Fruit fly (Drosophila melanogaster) whole organism, prepupa: ENCODE results near the gene Psn.
A peak's percentile ranks its signal among the peaks of the same experiment; 100 is the strongest.

Source experiments
- Blimp-1 ChIP-seq: fragments of 200-800 bp; sonication (Bioruptor generic); optimal IDR thresholded peaks from 3 replicates; lab custom pipeline; 2017; ENCODE audit warnings: missing biosample characterization, missing genetic modification characterization, mild to moderate bottlenecking, moderate library complexity, missing genetic modification reagents
- CG10631 ChIP-seq: fragments of 200-800 bp; sonication (Bioruptor generic); optimal IDR thresholded peaks from 2 replicates; lab custom pipeline; 2016; ENCODE audit warnings: missing biosample characterization, missing genetic modification characterization
- CG11902 ChIP-seq: fragments of 200-800 bp; sonication (Bioruptor generic); optimal IDR thresholded peaks from 3 replicates; lab custom pipeline; 2016; ENCODE audit warnings: missing biosample characterization, missing genetic modification characterization
- CG1621 ChIP-seq: fragments of 200-800 bp; sonication (Bioruptor generic); optimal IDR thresholded peaks from 3 replicates; lab custom pipeline; 2018; ENCODE audit warnings: missing biosample characterization, mild to moderate bottlenecking, missing genetic modification characterization
- CG16779 ChIP-seq: fragments of 200-800 bp; sonication (Bioruptor generic); optimal IDR thresholded peaks from 3 replicates; lab custom pipeline; 2017; ENCODE audit warnings: missing biosample characterization, mild to moderate bottlenecking, missing genetic modification characterization
- CG3032 ChIP-seq: fragments of 200-800 bp; optimal IDR thresholded peaks from 2 replicates; lab custom pipeline; 2019; ENCODE audit warnings: missing biosample characterization, mild to moderate bottlenecking, missing genetic modification characterization, moderate library complexity
- CG31627 ChIP-seq: fragments of 200-800 bp; sonication (Bioruptor generic); optimal IDR thresholded peaks from 3 replicates; lab custom pipeline; 2016; ENCODE audit warnings: missing biosample characterization, missing genetic modification characterization
- CG34406 ChIP-seq: fragments of 200-800 bp; sonication (Bioruptor generic); optimal IDR thresholded peaks from 3 replicates; lab custom pipeline; 2016; ENCODE audit warnings: missing biosample characterization, missing genetic modification characterization
- CG3919 ChIP-seq: fragments of 200-800 bp; sonication (Bioruptor generic); optimal IDR thresholded peaks from 3 replicates; lab custom pipeline; 2016; ENCODE audit warnings: missing biosample characterization, missing genetic modification characterization
- CG4318 ChIP-seq: fragments of 200-800 bp; sonication (Bioruptor generic); optimal IDR thresholded peaks from 3 replicates; lab custom pipeline; 2017; ENCODE audit warnings: missing biosample characterization, mild to moderate bottlenecking, missing genetic modification characterization
- CG6163 ChIP-seq: fragments of 200-800 bp; sonication (Bioruptor generic); IDR thresholded peaks from 3 replicates; pipeline ENCODE4 v1.3.6; 2022; ENCODE audit warnings: missing biosample characterization, missing genetic modification characterization
- CG6276 ChIP-seq: fragments of 200-800 bp; sonication (Bioruptor generic); optimal IDR thresholded peaks from 2 replicates; lab custom pipeline; 2017; ENCODE audit warnings: missing biosample characterization, mild to moderate bottlenecking, missing genetic modification characterization
- CG6792 ChIP-seq: fragments of 200-800 bp; sonication (Bioruptor generic); optimal IDR thresholded peaks from 3 replicates; lab custom pipeline; 2016; ENCODE audit warnings: missing biosample characterization, missing genetic modification characterization
- CG7368 ChIP-seq: fragments of 200-800 bp; sonication (Bioruptor generic); optimal IDR thresholded peaks from 3 replicates; lab custom pipeline; 2016; ENCODE audit warnings: missing biosample characterization, missing genetic modification characterization
- CG8119 ChIP-seq: fragments of 200-800 bp; sonication (Bioruptor generic); IDR thresholded peaks from 3 replicates; pipeline ENCODE4 v1.3.6; 2022; ENCODE audit warnings: missing biosample characterization, missing genetic modification characterization
- CG8319 ChIP-seq: fragments of 200-800 bp; sonication (Bioruptor generic); optimal IDR thresholded peaks from 3 replicates; lab custom pipeline; 2016; ENCODE audit warnings: missing biosample characterization, missing genetic modification characterization
- CG8632 ChIP-seq: fragments of 200-800 bp; sonication (Bioruptor generic); optimal IDR thresholded peaks from 3 replicates; lab custom pipeline; 2016; ENCODE audit warnings: missing biosample characterization, missing genetic modification characterization
- Eip75B ChIP-seq: fragments of 200-800 bp; sonication (Bioruptor generic); optimal IDR thresholded peaks from 3 replicates; lab custom pipeline; 2016; ENCODE audit warnings: missing biosample characterization, missing genetic modification characterization
- Eip93F ChIP-seq: fragments of 200-800 bp; sonication (Bioruptor generic); optimal IDR thresholded peaks from 2 replicates; lab custom pipeline; 2016; ENCODE audit warnings: missing biosample characterization, mild to moderate bottlenecking, missing genetic modification characterization
- Ets21C ChIP-seq: fragments of 200-800 bp; sonication (Bioruptor generic); optimal IDR thresholded peaks from 3 replicates; lab custom pipeline; 2016; ENCODE audit warnings: missing biosample characterization, missing genetic modification characterization
- Ets96B ChIP-seq: fragments of 200-800 bp; optimal IDR thresholded peaks from 2 replicates; lab custom pipeline; 2019; ENCODE audit warnings: missing biosample characterization, mild to moderate bottlenecking, missing genetic modification characterization, moderate library complexity
- Gug ChIP-seq: fragments of 200-800 bp; sonication (Bioruptor generic); IDR thresholded peaks from 2 replicates; pipeline ENCODE4 v1.3.6; 2022; ENCODE audit warnings: missing biosample characterization, missing genetic modification characterization
- Hr38 ChIP-seq: sonication (Bioruptor generic); optimal IDR thresholded peaks from 2 replicates; lab custom pipeline; 2016; ENCODE audit warnings: missing biosample characterization, missing genetic modification characterization
- Lpt ChIP-seq: fragments of 200-800 bp; sonication (Bioruptor generic); optimal IDR thresholded peaks from 3 replicates; lab custom pipeline; 2016; ENCODE audit warnings: missing biosample characterization, missing genetic modification characterization
- Met ChIP-seq: fragments of 200-800 bp; sonication (Bioruptor generic); optimal IDR thresholded peaks from 3 replicates; lab custom pipeline; 2016; ENCODE audit warnings: missing biosample characterization, missing genetic modification characterization
- OdsH ChIP-seq: fragments of 200-800 bp; sonication (Bioruptor generic); optimal IDR thresholded peaks from 3 replicates; lab custom pipeline; 2016; ENCODE audit warnings: missing biosample characterization, missing genetic modification characterization
- Smox ChIP-seq: fragments of 200-800 bp; sonication (Bioruptor generic); optimal IDR thresholded peaks from 3 replicates; lab custom pipeline; 2016; ENCODE audit warnings: missing biosample characterization, missing genetic modification characterization
- Sox102F ChIP-seq: fragments of 200-800 bp; sonication (Bioruptor generic); optimal IDR thresholded peaks from 2 replicates; lab custom pipeline; 2016; ENCODE audit warnings: missing biosample characterization, mild to moderate bottlenecking, missing genetic modification characterization
- Sox14 ChIP-seq: fragments of 200-800 bp; sonication (Bioruptor generic); optimal IDR thresholded peaks from 3 replicates; lab custom pipeline; 2016; ENCODE audit warnings: missing biosample characterization, missing genetic modification characterization
- Sox15 ChIP-seq: fragments of 200-800 bp; sonication (Bioruptor generic); optimal IDR thresholded peaks from 3 replicates; lab custom pipeline; 2016; ENCODE audit warnings: missing biosample characterization, missing genetic modification characterization
- acj6 ChIP-seq: fragments of 200-800 bp; sonication (Bioruptor generic); optimal IDR thresholded peaks from 3 replicates; lab custom pipeline; 2016; ENCODE audit warnings: missing biosample characterization, missing genetic modification characterization
- cyc ChIP-seq: fragments of 200-800 bp; sonication (Bioruptor generic); optimal IDR thresholded peaks from 3 replicates; lab custom pipeline; 2016; ENCODE audit warnings: missing biosample characterization, missing genetic modification characterization
- dsx ChIP-seq: fragments of 200-800 bp; optimal IDR thresholded peaks from 3 replicates; lab custom pipeline; 2019; ENCODE audit warnings: missing biosample characterization, mild to moderate bottlenecking, missing genetic modification characterization, moderate library complexity; ENCODE audit not compliant: poor library complexity, severe bottlenecking
- eg ChIP-seq: fragments of 200-800 bp; sonication (Bioruptor generic); IDR thresholded peaks from 3 replicates; pipeline ENCODE4 v1.3.6; 2022; ENCODE audit warnings: missing biosample characterization, missing genetic modification characterization
- fd59A ChIP-seq: fragments of 200-800 bp; sonication (Bioruptor generic); optimal IDR thresholded peaks from 2 replicates; lab custom pipeline; 2017; ENCODE audit warnings: missing biosample characterization, mild to moderate bottlenecking, missing genetic modification characterization, missing genetic modification reagents
- fkh ChIP-seq: fragments of 200-800 bp; sonication (Bioruptor generic); optimal IDR thresholded peaks from 3 replicates; lab custom pipeline; 2017; ENCODE audit warnings: missing biosample characterization, mild to moderate bottlenecking, missing genetic modification characterization, moderate library complexity
- lz ChIP-seq: fragments of 200-800 bp; sonication (Bioruptor generic); optimal IDR thresholded peaks from 3 replicates; lab custom pipeline; 2016; ENCODE audit warnings: missing biosample characterization, missing genetic modification characterization
- pdm3 ChIP-seq: fragments of 200-800 bp; sonication (Bioruptor generic); optimal IDR thresholded peaks from 3 replicates; lab custom pipeline; 2016; ENCODE audit warnings: missing biosample characterization, missing genetic modification characterization
- salr ChIP-seq, 2 experiments: fragments of 200-800 bp; sonication (Bioruptor generic); optimal IDR thresholded peaks; 3 replicates each; lab custom pipeline; 2016 to 2018; ENCODE audit warnings: missing biosample characterization in 2 of 2, missing genetic modification characterization in 2 of 2, mild to moderate bottlenecking in 1 of 2
- spab ChIP-seq: fragments of 200-800 bp; sonication (Bioruptor generic); optimal IDR thresholded peaks from 2 replicates; lab custom pipeline; 2017; ENCODE audit warnings: missing biosample characterization, mild to moderate bottlenecking, missing genetic modification characterization, missing genetic modification reagents
- svp ChIP-seq: fragments of 200-800 bp; sonication (Bioruptor generic); peaks from one replicate; lab custom pipeline; 2016; ENCODE audit warnings: missing biosample characterization, missing genetic modification characterization
- topi ChIP-seq: fragments of 200-800 bp; sonication (Bioruptor generic); optimal IDR thresholded peaks from 3 replicates; lab custom pipeline; 2016; ENCODE audit warnings: missing biosample characterization, missing genetic modification characterization
- vri ChIP-seq: fragments of 200-800 bp; sonication (Bioruptor generic); optimal IDR thresholded peaks from 3 replicates; lab custom pipeline; 2016; ENCODE audit warnings: missing biosample characterization, mild to moderate bottlenecking, missing genetic modification characterization

Psn gene

dm6 chr3L:20473021-20473799, 40.9 kb downstream of the Psn start, which contains the start of the genes CG32428 and CG5969 (continued):
- TF ChIP-seq Blimp-1 (GFP tag; lab: Kevin White, UChicago): peak; percentile 46
- peak; percentile 64 for TF ChIP-seq Sox14 (GFP tag; lab: Kevin White, UChicago)
- TF ChIP-seq CG8119 (GFP tag; lab: Robert Waterston, UW): no peak; the same call in 2 of the 3 replicates
- peak; percentile 27 to 52 for TF ChIP-seq salr (GFP tag; optimal IDR thresholded peaks at IDR 0.05; lab: Kevin White, UChicago)
- peak; percentile 71 for TF ChIP-seq OdsH
- peak; percentile 90 for TF ChIP-seq eg (GFP tag; lab: Robert Waterston, UW)
- peak; percentile 11 for TF ChIP-seq CG1621 (tag; lab: Kevin White, UChicago)
- peak; percentile 47 for TF ChIP-seq Sox102F (GFP tag; lab: Kevin White, UChicago)
- peak; percentile 88 for TF ChIP-seq CG6163 (GFP tag; lab: Robert Waterston, UW)
- TF ChIP-seq CG3032 (tag; lab: Kevin White, UChicago): peak; percentile 84
- peak; percentile 45 for TF ChIP-seq lz
- peak; percentile 61 for TF ChIP-seq CG7368 (GFP tag; lab: Kevin White, UChicago)
- peak; percentile 34 for TF ChIP-seq Ets21C (GFP tag; lab: Kevin White, UChicago)
- TF ChIP-seq CG31627 (GFP tag; lab: Kevin White, UChicago): peak; percentile 47
- peak; percentile 75 for TF ChIP-seq CG8632 (GFP tag; lab: Kevin White, UChicago)
- peak; percentile 73 for TF ChIP-seq acj6 (GFP tag; lab: Kevin White, UChicago)
- TF ChIP-seq Hr38: no peak
- peak; percentile 79 for TF ChIP-seq CG10631 (GFP tag; lab: Kevin White, UChicago)
- TF ChIP-seq CG16779 (tag; lab: Kevin White, UChicago): peak; percentile 42
- TF ChIP-seq CG4318: peak; percentile 68
- TF ChIP-seq CG6792 (GFP tag; lab: Kevin White, UChicago): peak; percentile 60
- TF ChIP-seq Sox15 (GFP tag; lab: Kevin White, UChicago): peak; percentile 55
- TF ChIP-seq vri (GFP tag; lab: Kevin White, UChicago): peak; percentile 65
- TF ChIP-seq Eip93F (GFP tag; lab: Kevin White, UChicago): peak; percentile 64
- peak; percentile 28 for TF ChIP-seq CG8319 (GFP tag; lab: Kevin White, UChicago)
- peak; percentile 80 for TF ChIP-seq CG34406 (GFP tag; lab: Kevin White, UChicago)
- peak; percentile 56 for TF ChIP-seq CG6276 (GFP tag; lab: Kevin White, UChicago)
- TF ChIP-seq topi (GFP tag; lab: Kevin White, UChicago): peak; percentile 16
- TF ChIP-seq fkh (GFP tag; lab: Kevin White, UChicago): peak; percentile 61
- TF ChIP-seq CG3919: peak; percentile 74

dm6 chr3L:20474197-20474788, 42.0 kb downstream of the Psn start, which contains the start of gene isoQC:
isoQC (plus strand) TSS chr3L:20474466.
- TF ChIP-seq vri (GFP tag; lab: Kevin White, UChicago) (peak; percentile 52), Eip75B (no peak)

- no peak for TF ChIP-seq CG6163 (GFP tag; lab: Robert Waterston, UW)
- peak; percentile 81 for TF ChIP-seq Ets96B (tag; lab: Kevin White, UChicago)
- TF ChIP-seq CG11902 (GFP tag; lab: Kevin White, UChicago): peak; percentile 72
- TF ChIP-seq dsx (GFP tag; lab: Kevin White, UChicago): peak; percentile 77
- peak; percentile 83 for TF ChIP-seq CG6276 (GFP tag; lab: Kevin White, UChicago)
- peak; percentile 74 for TF ChIP-seq vri (GFP tag; lab: Kevin White, UChicago)
- TF ChIP-seq CG8119 (GFP tag; lab: Robert Waterston, UW): no peak
- peak; percentile 88 for TF ChIP-seq CG10631 (GFP tag; lab: Kevin White, UChicago)
- peak; percentile 84 for TF ChIP-seq Met (GFP tag; lab: Kevin White, UChicago)
- peak; percentile 75 for TF ChIP-seq CG8319 (GFP tag; lab: Kevin White, UChicago)
- TF ChIP-seq Smox: peak; percentile 87
- peak; percentile 88 for TF ChIP-seq pdm3 (GFP tag; lab: Kevin White, UChicago)
- TF ChIP-seq spab: peak; percentile 60
- TF ChIP-seq CG16779 (tag; lab: Kevin White, UChicago): peak; percentile 74
- TF ChIP-seq Blimp-1 (GFP tag; lab: Kevin White, UChicago): peak; percentile 63
- peak; percentile 98 for TF ChIP-seq fkh (GFP tag; lab: Kevin White, UChicago)
- peak; percentile 54 to 85 for TF ChIP-seq salr (GFP tag; optimal IDR thresholded peaks at IDR 0.05; lab: Kevin White, UChicago)
- TF ChIP-seq Lpt (GFP tag; lab: Kevin White, UChicago): peak; percentile 86
- peak; percentile 88 for TF ChIP-seq CG31627 (GFP tag; lab: Kevin White, UChicago)
- peak; percentile 91 for TF ChIP-seq cyc (GFP tag; lab: Kevin White, UChicago)
- peak; percentile 87 for TF ChIP-seq Sox102F (GFP tag; lab: Kevin White, UChicago)
- TF ChIP-seq svp: peak; percentile 91
- TF ChIP-seq Gug (GFP tag; lab: Robert Waterston, UW): no peak
- TF ChIP-seq eg (GFP tag; lab: Robert Waterston, UW): no peak
- TF ChIP-seq topi (GFP tag; lab: Kevin White, UChicago): peak; percentile 82
- peak; percentile 56 for TF ChIP-seq fd59A
- peak; percentile 82 for TF ChIP-seq Eip93F (GFP tag; lab: Kevin White, UChicago)
- peak; percentile 68 for TF ChIP-seq Sox15 (GFP tag; lab: Kevin White, UChicago)
These were observed 42.5 kb downstream of the Psn start for dm6 chr3L:20474789-20475208.
